Worm (Caenorhabditis elegans) whole organism, L1 larva: ENCODE measurements around the gene srz-63.

Source experiments
- C34B4.2 ChIP-seq: sonication (generic microtip); optimal IDR thresholded peaks from 2 replicates; lab custom pipeline; 2017; ENCODE audit warnings: mild to moderate bottlenecking, missing genetic modification characterization, missing compliant biosample characterization
- F16B12.6 ChIP-seq: fragments of 150-350 bp; optimal IDR thresholded peaks from 2 replicates; lab custom pipeline; 2014; ENCODE audit warnings: missing biosample characterization, missing genetic modification characterization
- Y116A8C.19 ChIP-seq: sonication (generic microtip); optimal IDR thresholded peaks from 2 replicates; lab custom pipeline; 2016; ENCODE audit warnings: missing compliant biosample characterization, missing genetic modification characterization, borderline replicate concordance
- alr-1 ChIP-seq: fragments of 200-800 bp; sonication (Bioruptor generic); optimal IDR thresholded peaks from 2 replicates; lab custom pipeline; 2018; ENCODE audit warnings: borderline replicate concordance, mild to moderate bottlenecking, missing genetic modification characterization, missing compliant biosample characterization
- aly-2 ChIP-seq: fragments of 150-350 bp; optimal IDR thresholded peaks from 2 replicates; lab custom pipeline; 2014; ENCODE audit warnings: missing biosample characterization, missing genetic modification characterization
- blmp-1 ChIP-seq: fragments of 150-350 bp; optimal IDR thresholded peaks from 2 replicates; lab custom pipeline; 2014; ENCODE audit warnings: missing biosample characterization, missing genetic modification characterization
- ceh-63 ChIP-seq: fragments of 200-800 bp; sonication (Bioruptor generic); optimal IDR thresholded peaks from 2 replicates; lab custom pipeline; 2018; ENCODE audit warnings: mild to moderate bottlenecking, missing genetic modification characterization, missing compliant biosample characterization
- dsc-1 ChIP-seq: sonication (generic microtip); optimal IDR thresholded peaks from 2 replicates; lab custom pipeline; 2016; ENCODE audit warnings: mild to moderate bottlenecking, missing genetic modification characterization, missing compliant biosample characterization
- efl-3 ChIP-seq: fragments of 200-800 bp; sonication (Bioruptor generic); optimal IDR thresholded peaks from 2 replicates; lab custom pipeline; 2018; ENCODE audit warnings: mild to moderate bottlenecking, missing genetic modification characterization, missing compliant biosample characterization
- egl-13 ChIP-seq: sonication (generic microtip); optimal IDR thresholded peaks from 2 replicates; lab custom pipeline; 2016; ENCODE audit warnings: missing genotype, missing genetic modification reagents, missing genetic modification characterization, missing compliant biosample characterization
- fkh-8 ChIP-seq: sonication (generic microtip); optimal IDR thresholded peaks from 2 replicates; lab custom pipeline; 2016; ENCODE audit warnings: mild to moderate bottlenecking, missing genetic modification characterization, missing compliant biosample characterization
- grh-1 ChIP-seq: fragments of 200-800 bp; sonication (Bioruptor generic); IDR thresholded peaks from 2 replicates; pipeline ENCODE4 v1.3.6; 2022; ENCODE audit warnings: missing genetic modification reagents, missing genetic modification characterization, missing compliant biosample characterization
- hpl-2 ChIP-seq: fragments of 150-350 bp; optimal IDR thresholded peaks from 2 replicates; lab custom pipeline; 2014; ENCODE audit warnings: missing biosample characterization, missing genetic modification reagents, missing genetic modification characterization
- irx-1 ChIP-seq: sonication (generic microtip); optimal IDR thresholded peaks from 2 replicates; lab custom pipeline; 2016; ENCODE audit warnings: missing genetic modification characterization, missing compliant biosample characterization
- isw-1 ChIP-seq: fragments of 200-800 bp; sonication (Bioruptor generic); IDR thresholded peaks from 2 replicates; pipeline ENCODE4 v1.3.6; 2022; ENCODE audit warnings: missing genetic modification characterization, missing compliant biosample characterization
- jun-1 ChIP-seq: fragments of 150-350 bp; optimal IDR thresholded peaks from 2 replicates; lab custom pipeline; 2014; ENCODE audit warnings: missing biosample characterization, missing genetic modification reagents, missing genetic modification characterization
- lin-14 ChIP-seq: fragments of 200-800 bp; sonication (Bioruptor generic); optimal IDR thresholded peaks from 2 replicates; lab custom pipeline; 2018; ENCODE audit warnings: mild to moderate bottlenecking, missing genetic modification characterization, moderate library complexity, missing compliant biosample characterization
- lin-35 ChIP-seq, 2 experiments: fragments of 150-350 bp; optimal IDR thresholded peaks; 2 replicates each; lab custom pipeline; 2014; ENCODE audit warnings: missing biosample characterization in 2 of 2, missing genetic modification characterization in 2 of 2, missing genetic modification reagents in 2 of 2
- lin-39 ChIP-seq: fragments of 150-350 bp; optimal IDR thresholded peaks from 2 replicates; lab custom pipeline; 2014; ENCODE audit warnings: missing biosample characterization, missing genetic modification reagents, missing genetic modification characterization
- lir-3 ChIP-seq: sonication (generic microtip); optimal IDR thresholded peaks from 2 replicates; lab custom pipeline; 2016; ENCODE audit warnings: mild to moderate bottlenecking, missing genetic modification characterization, moderate library complexity, missing compliant biosample characterization; ENCODE audit not compliant: poor library complexity
- lsy-2 ChIP-seq, 2 experiments: fragments of 150-350 bp; optimal IDR thresholded peaks; 2 replicates each; lab custom pipeline; 2014; ENCODE audit warnings: missing biosample characterization in 2 of 2, missing genetic modification characterization in 2 of 2
- mdl-1 ChIP-seq, 2 experiments: fragments of 150-350 bp; optimal IDR thresholded peaks; 2 replicates each; lab custom pipeline; 2014 to 2017; ENCODE audit warnings: missing biosample characterization in 2 of 2, missing genetic modification characterization in 2 of 2, inconsistent platforms in 1 of 2
- mef-2 ChIP-seq: fragments of 150-350 bp; optimal IDR thresholded peaks from 2 replicates; lab custom pipeline; 2014; ENCODE audit warnings: missing biosample characterization, missing genetic modification characterization
- nhr-12 ChIP-seq: sonication (generic microtip); optimal IDR thresholded peaks from 2 replicates; lab custom pipeline; 2017; ENCODE audit warnings: missing biosample characterization, missing genetic modification characterization
- nhr-20 ChIP-seq: sonication (generic microtip); optimal IDR thresholded peaks from 2 replicates; lab custom pipeline; 2016; ENCODE audit warnings: mild to moderate bottlenecking, missing genetic modification characterization, missing compliant biosample characterization
- nhr-28 ChIP-seq: fragments of 150-350 bp; optimal IDR thresholded peaks from 2 replicates; lab custom pipeline; 2014; ENCODE audit warnings: missing biosample characterization, missing genetic modification characterization
- nhr-71 ChIP-seq: sonication (generic microtip); optimal IDR thresholded peaks from 2 replicates; lab custom pipeline; 2016; ENCODE audit warnings: mild to moderate bottlenecking, missing genetic modification characterization, moderate library complexity, missing compliant biosample characterization
- nhr-84 ChIP-seq: sonication (generic microtip); optimal IDR thresholded peaks from 2 replicates; lab custom pipeline; 2017; ENCODE audit warnings: missing biosample characterization, missing genetic modification characterization
- pag-3 ChIP-seq: sonication (generic microtip); optimal IDR thresholded peaks from 2 replicates; lab custom pipeline; 2017; ENCODE audit warnings: missing genetic modification characterization, mild to moderate bottlenecking, missing compliant biosample characterization, antibody characterized with exemption, borderline replicate concordance; ENCODE audit not compliant: insufficient read depth
- rnt-1 ChIP-seq: sonication (generic microtip); optimal IDR thresholded peaks from 2 replicates; lab custom pipeline; 2016; ENCODE audit warnings: mild to moderate bottlenecking, missing genetic modification characterization, moderate library complexity, missing compliant biosample characterization
- skn-1 ChIP-seq: fragments of 150-350 bp; optimal IDR thresholded peaks from 2 replicates; lab custom pipeline; 2014; ENCODE audit warnings: missing biosample characterization, missing genetic modification characterization
- snu-23 ChIP-seq: sonication (generic microtip); optimal IDR thresholded peaks from 2 replicates; lab custom pipeline; 2016; ENCODE audit warnings: missing genetic modification characterization, missing compliant biosample characterization
- sox-4 ChIP-seq: sonication (generic microtip); optimal IDR thresholded peaks from 2 replicates; lab custom pipeline; 2016; ENCODE audit warnings: missing genetic modification characterization, missing compliant biosample characterization
- sptf-1 ChIP-seq: fragments of 150-350 bp; optimal IDR thresholded peaks from 2 replicates; lab custom pipeline; 2014; ENCODE audit warnings: missing biosample characterization, missing genetic modification characterization
- sup-37 ChIP-seq: fragments of 200-800 bp; sonication (Bioruptor generic); optimal IDR thresholded peaks from 2 replicates; lab custom pipeline; 2018; ENCODE audit warnings: mild to moderate bottlenecking, missing genetic modification characterization, missing compliant biosample characterization
- swsn-7 ChIP-seq: sonication (generic microtip); optimal IDR thresholded peaks from 2 replicates; lab custom pipeline; 2016; ENCODE audit warnings: missing genetic modification characterization, missing compliant biosample characterization
- tbx-2 ChIP-seq: sonication (generic microtip); optimal IDR thresholded peaks from 2 replicates; lab custom pipeline; 2016; ENCODE audit warnings: missing genetic modification characterization, missing compliant biosample characterization
- tlp-1 ChIP-seq: fragments of 150-350 bp; optimal IDR thresholded peaks from 2 replicates; lab custom pipeline; 2014; ENCODE audit warnings: missing biosample characterization, missing genetic modification characterization
- unc-62 ChIP-seq: fragments of 150-350 bp; optimal IDR thresholded peaks from 2 replicates; lab custom pipeline; 2014; ENCODE audit warnings: missing biosample characterization, missing genetic modification reagents, missing genetic modification characterization
- zag-1 ChIP-seq: fragments of 150-350 bp; optimal IDR thresholded peaks from 2 replicates; lab custom pipeline; 2014; ENCODE audit warnings: missing biosample characterization, missing genetic modification characterization
- ztf-11 ChIP-seq, 2 experiments: sonication (generic microtip); optimal IDR thresholded peaks; 2 replicates each; lab custom pipeline; 2016 to 2017; ENCODE audit warnings: missing genetic modification characterization in 2 of 2, missing biosample characterization in 1 of 2, missing compliant biosample characterization in 1 of 2

Gene srz-63

ce11 chrII:1320412-1320811 is 42.0 kb downstream of the srz-63 start (continued):
- TF ChIP-seq snu-23 (peak; percentile 97), efl-3 (GFP tag; lab: Kevin White, UChicago) (peak; percentile 67), sox-4 (tag; lab: Kevin White, UChicago) (peak; percentile 75), nhr-12 (tag; lab: Kevin White, UChicago) (no peak), ztf-11 (tag; optimal IDR thresholded peaks at IDR 0.05; lab: Kevin White, UChicago) (peak; percentile 23 to 90), fkh-8 (tag; lab: Kevin White, UChicago) (peak; percentile 98), rnt-1 (peak; percentile 98), lin-39 (tag; lab: Kevin White, UChicago) (peak; percentile 85), tlp-1 (tag; lab: Kevin White, UChicago) (no peak), alr-1 (no peak), zag-1 (no peak), sptf-1 (tag; lab: Kevin White, UChicago) (no peak), isw-1 (GFP tag; lab: Robert Waterston, UW) (peak; percentile 94), sup-37 (GFP tag; lab: Kevin White, UChicago) (peak; percentile 86), dsc-1 (peak; percentile 95), hpl-2 (GFP tag; lab: Kevin White, UChicago) (peak; percentile 78), ceh-63 (GFP tag; lab: Kevin White, UChicago) (no peak), mef-2 (tag; lab: Kevin White, UChicago) (peak; percentile 68), lin-35 (GFP tag; optimal IDR thresholded peaks at IDR 0.05; lab: Kevin White, UChicago) (peak; percentile 99), grh-1 (GFP tag; lab: Robert Waterston, UW) (peak; percentile 97), egl-13 (tag; lab: Kevin White, UChicago) (peak; percentile 82), C34B4.2 (peak; percentile 44), swsn-7 (tag; lab: Kevin White, UChicago) (peak; percentile 96), lin-14 (GFP tag; lab: Kevin White, UChicago) (peak; percentile 96), jun-1 (peak; percentile 93), skn-1 (tag; lab: Kevin White, UChicago) (peak; percentile 92), tbx-2 (tag; lab: Kevin White, UChicago) (peak; percentile 94), pag-3 (tag; lab: Kevin White, UChicago) (no peak), nhr-84 (tag; lab: Kevin White, UChicago) (peak; percentile 72), mdl-1 (tag; optimal IDR thresholded peaks at IDR 0.05; lab: Kevin White, UChicago) (peak in 1 of 2 experiments; percentile 92), aly-2 (peak; percentile 84), lsy-2 (tag; optimal IDR thresholded peaks at IDR 0.05; lab: Kevin White, UChicago) (peak; percentile 95 to 97), irx-1 (tag; lab: Kevin White, UChicago) (peak; percentile 88), unc-62 (GFP tag; lab: Kevin White, UChicago) (no peak), lir-3 (tag; lab: Kevin White, UChicago) (peak; percentile 78), nhr-20 (peak; percentile 96), blmp-1 (tag; lab: Kevin White, UChicago) (peak; percentile 88), Y116A8C.19 (tag; lab: Kevin White, UChicago) (no peak), nhr-71 (peak; percentile 98), nhr-28 (tag; lab: Kevin White, UChicago) (no peak), F16B12.6 (tag; lab: Kevin White, UChicago) (peak; percentile 65)
